Worm (Caenorhabditis elegans) whole organism, early embryonic: ENCODE measurements around the gene alh-12.
"Not testable (repeated sequence)": the region's sequence is repeated elsewhere in the genome, so short reads cannot be mapped to it uniquely, and the experiment has no call there.

Source experiments
- B0310.2 ChIP-seq: sonication (generic microtip); optimal IDR thresholded peaks from 2 replicates; lab custom pipeline; 2016; ENCODE audit warnings: mild to moderate bottlenecking, missing genetic modification characterization, missing compliant biosample characterization
- F13C5.2 ChIP-seq: sonication (generic microtip); optimal IDR thresholded peaks from 2 replicates; lab custom pipeline; 2017; ENCODE audit warnings: mild to moderate bottlenecking, missing genetic modification characterization, inconsistent platforms, missing compliant biosample characterization
- aly-1 ChIP-seq: sonication (generic microtip); optimal IDR thresholded peaks from 2 replicates; lab custom pipeline; 2016; ENCODE audit warnings: missing genetic modification characterization, missing compliant biosample characterization
- ama-1 ChIP-seq: fragments of 150-350 bp; optimal IDR thresholded peaks from 2 replicates; lab custom pipeline; 2014
- ceh-13 ChIP-seq: fragments of 200-800 bp; sonication (Bioruptor generic); optimal IDR thresholded peaks from 2 replicates; lab custom pipeline; 2018; ENCODE audit warnings: mild to moderate bottlenecking, missing genetic modification characterization, missing compliant biosample characterization
- ceh-36 ChIP-seq: sonication (generic microtip); optimal IDR thresholded peaks from 2 replicates; lab custom pipeline; 2016; ENCODE audit warnings: missing genetic modification characterization, inconsistent platforms, missing compliant biosample characterization
- ets-7 ChIP-seq: sonication (generic microtip); optimal IDR thresholded peaks from 2 replicates; lab custom pipeline; 2016; ENCODE audit warnings: missing genotype, missing genetic modification characterization, missing compliant biosample characterization
- flt-1 ChIP-seq: fragments of 200-800 bp; sonication (Bioruptor generic); IDR thresholded peaks from 2 replicates; pipeline ENCODE4 v1.3.6; 2022; ENCODE audit warnings: missing genetic modification characterization, missing compliant biosample characterization
- hmbx-1 ChIP-seq: sonication (generic microtip); optimal IDR thresholded peaks from 2 replicates; lab custom pipeline; 2016; ENCODE audit warnings: mild to moderate bottlenecking, missing genetic modification characterization, missing compliant biosample characterization
- hmg-4 ChIP-seq: fragments of 200-800 bp; sonication (Bioruptor generic); optimal IDR thresholded peaks from 2 replicates; lab custom pipeline; 2018; ENCODE audit warnings: mild to moderate bottlenecking, missing genetic modification characterization, missing compliant biosample characterization
- hnd-1 ChIP-seq: sonication (generic microtip); optimal IDR thresholded peaks from 2 replicates; lab custom pipeline; 2016; ENCODE audit warnings: missing genetic modification characterization, missing compliant biosample characterization
- pes-1 ChIP-seq: fragments of 200-800 bp; sonication (Bioruptor generic); IDR thresholded peaks from 2 replicates; pipeline ENCODE4 v1.3.6; 2022; ENCODE audit warnings: missing genetic modification reagents, missing genetic modification characterization, missing compliant biosample characterization
- scrt-1 ChIP-seq: fragments of 200-800 bp; sonication (Bioruptor generic); IDR thresholded peaks from 2 replicates; pipeline ENCODE4 v1.3.6; 2022; ENCODE audit warnings: missing genetic modification characterization, missing compliant biosample characterization
- sea-1 ChIP-seq: fragments of 200-800 bp; sonication (Bioruptor generic); conservative IDR thresholded peaks from 2 replicates; pipeline ENCODE4 v1.3.6; 2022; ENCODE audit warnings: missing genetic modification characterization, missing compliant biosample characterization
- tbx-11 ChIP-seq: fragments of 200-800 bp; sonication (Bioruptor generic); IDR thresholded peaks from 2 replicates; pipeline ENCODE4 v1.3.6; 2022; ENCODE audit warnings: missing genetic modification characterization, missing compliant biosample characterization
- tbx-37 ChIP-seq: fragments of 200-800 bp; sonication (Bioruptor generic); conservative IDR thresholded peaks from 2 replicates; pipeline ENCODE4 v1.3.6; 2022; ENCODE audit warnings: missing genetic modification reagents, missing genetic modification characterization, missing compliant biosample characterization
- tra-4 ChIP-seq: sonication (generic microtip); optimal IDR thresholded peaks from 2 replicates; lab custom pipeline; 2017; ENCODE audit warnings: missing genetic modification characterization, missing compliant biosample characterization

Gene alh-12

ce11 chrIII:7468980-7469379 lies 15.1 kb downstream of the alh-12 start, which contains the start of gene H14A12.5:
Gene H14A12.5, minus strand, starts transcription at chrIII:7469080.
- TF ChIP-seq ceh-13 (GFP tag; lab: Kevin White, UChicago); tbx-37; hmg-4: not testable (repeated sequence)

- TF ChIP-seq ceh-13 (GFP tag; lab: Kevin White, UChicago) = no peak
- TF ChIP-seq ets-7 = no peak
- no peak for TF ChIP-seq ama-1
- TF ChIP-seq F13C5.2 (tag; lab: Kevin White, UChicago) = no peak
- no peak for TF ChIP-seq pes-1 (GFP tag; lab: Robert Waterston, UW)
- TF ChIP-seq aly-1 (tag; lab: Kevin White, UChicago) = no peak
- no peak for TF ChIP-seq ceh-36
- no peak for TF ChIP-seq tbx-11 (GFP tag; lab: Robert Waterston, UW)
- no peak for TF ChIP-seq hmg-4
- no peak for TF ChIP-seq hnd-1 (tag; lab: Kevin White, UChicago)
- TF ChIP-seq scrt-1 (GFP tag; lab: Robert Waterston, UW) = no peak
- no peak for TF ChIP-seq flt-1 (GFP tag; lab: Robert Waterston, UW)
- TF ChIP-seq B0310.2 (tag; lab: Kevin White, UChicago) = no peak
- TF ChIP-seq sea-1 (GFP tag; lab: Robert Waterston, UW) = no peak
- TF ChIP-seq tra-4 (tag; lab: Kevin White, UChicago) = no peak
- TF ChIP-seq hmbx-1 (tag; lab: Kevin White, UChicago) = no peak
- no peak for TF ChIP-seq tbx-37
These were observed 25.1 kb downstream of the alh-12 start for ce11 chrIII:7478932-7479331.

ce11 chrIII:7484765-7485164 lies 30.9 kb downstream of the alh-12 start:
- TF ChIP-seq B0310.2 (tag; lab: Kevin White, UChicago) (no peak), aly-1 (tag; lab: Kevin White, UChicago) (no peak), sea-1 (GFP tag; lab: Robert Waterston, UW) (no peak), ceh-13 (GFP tag; lab: Kevin White, UChicago) (no peak), tra-4 (tag; lab: Kevin White, UChicago) (no peak)

ce11 chrIII:7488303-7488702 lies 34.4 kb downstream of the alh-12 start:
- TF ChIP-seq sea-1 (GFP tag; lab: Robert Waterston, UW) = no peak
- TF ChIP-seq pes-1 (GFP tag; lab: Robert Waterston, UW) = no peak
- no peak for TF ChIP-seq aly-1 (tag; lab: Kevin White, UChicago)
- TF ChIP-seq hmbx-1 (tag; lab: Kevin White, UChicago) = no peak

ce11 chrIII:7489055-7489534 lies 35.2 kb downstream of the alh-12 start, which contains the start of gene mup-4:
Gene mup-4, minus strand, starts transcription at chrIII:7489105.
- no peak for TF ChIP-seq flt-1 (GFP tag; lab: Robert Waterston, UW)
- no peak for TF ChIP-seq F13C5.2 (tag; lab: Kevin White, UChicago)
- no peak for TF ChIP-seq ama-1
- no peak for TF ChIP-seq ceh-13 (GFP tag; lab: Kevin White, UChicago)
- no peak for TF ChIP-seq tbx-11 (GFP tag; lab: Robert Waterston, UW)
- TF ChIP-seq B0310.2 (tag; lab: Kevin White, UChicago) = no peak
- TF ChIP-seq hmg-4 = no peak
- TF ChIP-seq scrt-1 (GFP tag; lab: Robert Waterston, UW) = no peak
- no peak for TF ChIP-seq hmbx-1 (tag; lab: Kevin White, UChicago)

ce11 chrIII:7490061-7490460 lies 36.2 kb downstream of the alh-12 start:
- no peak for TF ChIP-seq hmg-4
- TF ChIP-seq ceh-13 (GFP tag; lab: Kevin White, UChicago) = no peak
- no peak for TF ChIP-seq tbx-37
- TF ChIP-seq hnd-1 (tag; lab: Kevin White, UChicago) = no peak
- TF ChIP-seq ama-1 = no peak
- TF ChIP-seq F13C5.2 (tag; lab: Kevin White, UChicago) = no peak
- no peak for TF ChIP-seq flt-1 (GFP tag; lab: Robert Waterston, UW)
- TF ChIP-seq B0310.2 (tag; lab: Kevin White, UChicago) = no peak
- TF ChIP-seq ceh-36 = no peak
- TF ChIP-seq aly-1 (tag; lab: Kevin White, UChicago) = no peak
- no peak for TF ChIP-seq ets-7
- no peak for TF ChIP-seq tbx-11 (GFP tag; lab: Robert Waterston, UW)
- no peak for TF ChIP-seq hmbx-1 (tag; lab: Kevin White, UChicago)
- no peak for TF ChIP-seq scrt-1 (GFP tag; lab: Robert Waterston, UW)
- no peak for TF ChIP-seq pes-1 (GFP tag; lab: Robert Waterston, UW)
- TF ChIP-seq sea-1 (GFP tag; lab: Robert Waterston, UW) = no peak
- TF ChIP-seq tra-4 (tag; lab: Kevin White, UChicago) = no peak

ce11 chrIII:7491931-7492330 lies 38.1 kb downstream of the alh-12 start:
- TF ChIP-seq tbx-11 (GFP tag; lab: Robert Waterston, UW) (no peak), ceh-13 (GFP tag; lab: Kevin White, UChicago) (no peak), ets-7 (no peak), hmbx-1 (tag; lab: Kevin White, UChicago) (no peak), F13C5.2 (tag; lab: Kevin White, UChicago) (no peak), aly-1 (tag; lab: Kevin White, UChicago) (no peak), ceh-36 (no peak), tbx-37 (no peak), flt-1 (GFP tag; lab: Robert Waterston, UW) (no peak), tra-4 (tag; lab: Kevin White, UChicago) (no peak), hmg-4 (no peak)

- no peak for TF ChIP-seq ceh-36
- TF ChIP-seq flt-1 (GFP tag; lab: Robert Waterston, UW) = no peak
- no peak for TF ChIP-seq scrt-1 (GFP tag; lab: Robert Waterston, UW)
- no peak for TF ChIP-seq sea-1 (GFP tag; lab: Robert Waterston, UW)
- no peak for TF ChIP-seq hmbx-1 (tag; lab: Kevin White, UChicago)
- TF ChIP-seq tra-4 (tag; lab: Kevin White, UChicago) = no peak
- no peak for TF ChIP-seq pes-1 (GFP tag; lab: Robert Waterston, UW)
- TF ChIP-seq tbx-37 = no peak
- TF ChIP-seq ama-1 = no peak
- no peak for TF ChIP-seq hmg-4
- no peak for TF ChIP-seq hnd-1 (tag; lab: Kevin White, UChicago)
- no peak for TF ChIP-seq B0310.2 (tag; lab: Kevin White, UChicago)
- TF ChIP-seq F13C5.2 (tag; lab: Kevin White, UChicago) = no peak
- TF ChIP-seq tbx-11 (GFP tag; lab: Robert Waterston, UW) = no peak
- TF ChIP-seq ets-7 = no peak
- no peak for TF ChIP-seq aly-1 (tag; lab: Kevin White, UChicago)
- no peak for TF ChIP-seq ceh-13 (GFP tag; lab: Kevin White, UChicago)
These were observed 41.0 kb downstream of the alh-12 start for ce11 chrIII:7494850-7495314.
